Fruit fly (Drosophila melanogaster) whole organism, embryonic: ENCODE data around the gene CG6927.
A peak's percentile ranks its signal among the peaks of the same experiment; 100 is the strongest.

Experiments used
- Aef1 ChIP-seq: fragments of 200-800 bp; sonication (Bioruptor generic); IDR thresholded peaks from 3 replicates; pipeline ENCODE4 v1.3.6; 2022; ENCODE audit warnings: missing biosample characterization, missing genetic modification characterization
- B-H1 ChIP-seq: fragments of 200-800 bp; sonication (Bioruptor generic); IDR thresholded peaks from 3 replicates; pipeline ENCODE4 v1.3.6; 2022; ENCODE audit warnings: missing biosample characterization, missing genetic modification characterization
- C15 ChIP-seq: fragments of 200-800 bp; sonication (Bioruptor generic); IDR thresholded peaks from 3 replicates; pipeline ENCODE4 v1.3.6; 2022; ENCODE audit warnings: missing biosample characterization, missing genetic modification characterization
- CG13424 ChIP-seq: fragments of 200-800 bp; sonication (Bioruptor generic); optimal IDR thresholded peaks from 2 replicates; lab custom pipeline; 2019; ENCODE audit warnings: missing biosample characterization, mild to moderate bottlenecking, missing genetic modification characterization, moderate library complexity
- CG15479 ChIP-seq: fragments of 200-800 bp; sonication (Bioruptor generic); optimal IDR thresholded peaks from 3 replicates; lab custom pipeline; 2019; ENCODE audit warnings: missing biosample characterization, mild to moderate bottlenecking, missing genetic modification characterization, moderate library complexity
- CG16779 ChIP-seq: fragments of 200-800 bp; sonication (Bioruptor generic); IDR thresholded peaks from 2 replicates; pipeline ENCODE4 v1.3.6; 2022; ENCODE audit warnings: missing biosample characterization, missing genetic modification characterization
- CG17568 ChIP-seq: fragments of 200-800 bp; sonication (Bioruptor generic); optimal IDR thresholded peaks from 2 replicates; lab custom pipeline; 2018; ENCODE audit warnings: missing biosample characterization, mild to moderate bottlenecking, missing genetic modification characterization, moderate library complexity
- CG32772 ChIP-seq: fragments of 200-800 bp; sonication (Bioruptor generic); IDR thresholded peaks from 2 replicates; pipeline ENCODE4 v1.3.6; 2022; ENCODE audit warnings: missing biosample characterization, missing genetic modification characterization
- CG3281 ChIP-seq: fragments of 200-800 bp; sonication (Bioruptor generic); optimal IDR thresholded peaks from 3 replicates; lab custom pipeline; 2017; ENCODE audit warnings: missing biosample characterization, mild to moderate bottlenecking, missing genetic modification characterization
- CG33557 ChIP-seq: fragments of 200-800 bp; sonication (Bioruptor generic); optimal IDR thresholded peaks from 2 replicates; lab custom pipeline; 2019; ENCODE audit warnings: missing biosample characterization, mild to moderate bottlenecking, missing genetic modification characterization, moderate library complexity
- CG4360 ChIP-seq: fragments of 200-800 bp; sonication (Bioruptor generic); IDR thresholded peaks from 2 replicates; pipeline ENCODE4 v1.3.6; 2022; ENCODE audit warnings: missing biosample characterization, missing genetic modification characterization
- CG4820 ChIP-seq: fragments of 200-800 bp; sonication (Bioruptor generic); optimal IDR thresholded peaks from 3 replicates; lab custom pipeline; 2016; ENCODE audit warnings: missing biosample characterization, missing genetic modification characterization
- CG5180 ChIP-seq: fragments of 200-800 bp; sonication (Bioruptor generic); optimal IDR thresholded peaks from 3 replicates; lab custom pipeline; 2017; ENCODE audit warnings: missing biosample characterization, missing genetic modification characterization, mild to moderate bottlenecking, moderate library complexity, missing genetic modification reagents
- CG5245 ChIP-seq: fragments of 200-800 bp; sonication (Bioruptor generic); optimal IDR thresholded peaks from 3 replicates; lab custom pipeline; 2016; ENCODE audit warnings: missing biosample characterization, missing genetic modification characterization
- CG6254 ChIP-seq: fragments of 200-800 bp; sonication (Bioruptor generic); optimal IDR thresholded peaks from 3 replicates; lab custom pipeline; 2017; ENCODE audit warnings: mild to moderate bottlenecking, missing biosample characterization, missing genetic modification reagents, missing genetic modification characterization
- CG6272 ChIP-seq: fragments of 200-800 bp; sonication (Bioruptor generic); IDR thresholded peaks from 2 replicates; pipeline ENCODE4 v1.3.6; 2022; ENCODE audit warnings: missing biosample characterization, missing genetic modification characterization
- CG6683 ChIP-seq: fragments of 200-800 bp; sonication (Bioruptor generic); optimal IDR thresholded peaks from 2 replicates; lab custom pipeline; 2017; ENCODE audit warnings: missing biosample characterization, mild to moderate bottlenecking, missing genetic modification characterization, missing genetic modification reagents
- CG7963 ChIP-seq: fragments of 200-800 bp; sonication (Bioruptor generic); IDR thresholded peaks from 3 replicates; pipeline ENCODE4 v1.3.6; 2022; ENCODE audit warnings: missing biosample characterization, missing genetic modification characterization; ENCODE audit not compliant: partially characterized antibody
- CG8924 ChIP-seq: fragments of 200-800 bp; optimal IDR thresholded peaks from 3 replicates; lab custom pipeline; 2019; ENCODE audit warnings: missing biosample characterization, mild to moderate bottlenecking, missing genetic modification characterization, moderate library complexity
- Camta ChIP-seq: fragments of 200-800 bp; sonication (Bioruptor generic); optimal IDR thresholded peaks from 2 replicates; lab custom pipeline; 2016; ENCODE audit warnings: missing biosample characterization, missing genetic modification characterization
- D ChIP-seq, 2 experiments: fragments of 200-800 bp in 1 of 2; fragments of >200 bp in 1 of 2; sonication (Bioruptor generic) in 1 of 2; optimal IDR thresholded peaks; 2 replicates in 1 of 2; 3 replicates in 1 of 2; lab custom pipeline; 2017; ENCODE audit warnings: mild to moderate bottlenecking in 1 of 2, missing biosample characterization in 1 of 2, missing genetic modification characterization in 1 of 2, missing genetic modification reagents in 1 of 2
- Drgx ChIP-seq: fragments of 200-800 bp; sonication (Bioruptor generic); IDR thresholded peaks from 2 replicates; pipeline ENCODE4 v1.3.6; 2022; ENCODE audit warnings: missing biosample characterization, missing genetic modification characterization
- Mad ChIP-seq: fragments of 200-800 bp; sonication (Bioruptor generic); optimal IDR thresholded peaks from 2 replicates; lab custom pipeline; 2016; ENCODE audit warnings: missing biosample characterization, missing genetic modification characterization
- Med ChIP-seq: fragments of 200-800 bp; sonication (Bioruptor generic); peaks from one replicate; lab custom pipeline; 2016; ENCODE audit warnings: missing biosample characterization, missing genetic modification characterization, mild to moderate bottlenecking, inconsistent platforms, moderate library complexity
- NK7.1 ChIP-seq: fragments of 200-800 bp; sonication (Bioruptor generic); optimal IDR thresholded peaks from 3 replicates; lab custom pipeline; 2016; ENCODE audit warnings: missing biosample characterization, missing genetic modification characterization
- Nf-YB ChIP-seq: fragments of 200-800 bp; sonication (Bioruptor generic); optimal IDR thresholded peaks from 3 replicates; lab custom pipeline; 2019; ENCODE audit warnings: missing biosample characterization, mild to moderate bottlenecking, missing genetic modification characterization, moderate library complexity
- Nf-YC ChIP-seq: fragments of 200-800 bp; optimal IDR thresholded peaks from 3 replicates; lab custom pipeline; 2019; ENCODE audit warnings: missing biosample characterization, mild to moderate bottlenecking, missing genetic modification characterization, moderate library complexity
- Rx ChIP-seq: fragments of 200-800 bp; sonication (Bioruptor generic); IDR thresholded peaks from 2 replicates; pipeline ENCODE4 v1.3.6; 2022; ENCODE audit warnings: missing biosample characterization, missing genetic modification characterization
- abd-A ChIP-seq: fragments of 200-800 bp; sonication (Bioruptor generic); optimal IDR thresholded peaks from 3 replicates; lab custom pipeline; 2019; ENCODE audit warnings: missing biosample characterization, mild to moderate bottlenecking, missing genetic modification characterization, moderate library complexity
- cad ChIP-seq: fragments of >200 bp; optimal IDR thresholded peaks from 2 replicates; lab custom pipeline; 2017; ENCODE audit warnings: missing biosample characterization, missing genetic modification characterization
- cg ChIP-seq: fragments of 200-800 bp; sonication (Bioruptor generic); optimal IDR thresholded peaks from 3 replicates; lab custom pipeline; 2019; ENCODE audit warnings: missing biosample characterization, mild to moderate bottlenecking, missing genetic modification characterization, moderate library complexity
- eve ChIP-seq, 2 experiments: fragments of >200 bp; optimal IDR thresholded peaks; 2 replicates each; lab custom pipeline; 2017; ENCODE audit warnings: missing biosample characterization in 2 of 2, missing genetic modification characterization in 2 of 2
- eyg ChIP-seq: fragments of 200-800 bp; sonication (Bioruptor generic); optimal IDR thresholded peaks from 3 replicates; lab custom pipeline; 2016; ENCODE audit warnings: missing biosample characterization, missing genetic modification characterization
- grau ChIP-seq: fragments of 200-800 bp; optimal IDR thresholded peaks from 3 replicates; lab custom pipeline; 2019; ENCODE audit warnings: missing biosample characterization, mild to moderate bottlenecking, missing genetic modification characterization, moderate library complexity
- mam ChIP-seq: fragments of 200-800 bp; sonication (Bioruptor generic); optimal IDR thresholded peaks from 3 replicates; lab custom pipeline; 2016; ENCODE audit warnings: missing biosample characterization, missing genetic modification characterization
- org-1 ChIP-seq: fragments of 200-800 bp; sonication (Bioruptor generic); optimal IDR thresholded peaks from 2 replicates; lab custom pipeline; 2017; ENCODE audit warnings: missing biosample characterization, missing genetic modification characterization
- phol ChIP-seq: fragments of 200-800 bp; sonication (Bioruptor generic); optimal IDR thresholded peaks from 3 replicates; lab custom pipeline; 2018; ENCODE audit warnings: missing biosample characterization, mild to moderate bottlenecking, missing genetic modification characterization, moderate library complexity
- slp2 ChIP-seq: fragments of 200-800 bp; sonication (Bioruptor generic); optimal IDR thresholded peaks from 2 replicates; lab custom pipeline; 2016; ENCODE audit warnings: missing biosample characterization, missing genetic modification characterization
- sqz ChIP-seq: fragments of 200-800 bp; sonication (Bioruptor generic); optimal IDR thresholded peaks from 3 replicates; lab custom pipeline; 2018; ENCODE audit warnings: missing biosample characterization, mild to moderate bottlenecking, missing genetic modification characterization
- trh ChIP-seq: fragments of 200-800 bp; sonication (Bioruptor generic); optimal IDR thresholded peaks from 2 replicates; lab custom pipeline; 2016; ENCODE audit warnings: missing biosample characterization, missing genetic modification characterization
- zen ChIP-seq: fragments of 200-800 bp; sonication (Bioruptor generic); optimal IDR thresholded peaks from 3 replicates; lab custom pipeline; 2018; ENCODE audit warnings: missing biosample characterization, mild to moderate bottlenecking, missing genetic modification characterization, moderate library complexity
- zfh1 ChIP-seq: fragments of 200-800 bp; sonication (Bioruptor generic); IDR thresholded peaks from 3 replicates; pipeline ENCODE4 v1.3.6; 2022; ENCODE audit warnings: missing biosample characterization, missing genetic modification characterization

Gene CG6927

DNA sequence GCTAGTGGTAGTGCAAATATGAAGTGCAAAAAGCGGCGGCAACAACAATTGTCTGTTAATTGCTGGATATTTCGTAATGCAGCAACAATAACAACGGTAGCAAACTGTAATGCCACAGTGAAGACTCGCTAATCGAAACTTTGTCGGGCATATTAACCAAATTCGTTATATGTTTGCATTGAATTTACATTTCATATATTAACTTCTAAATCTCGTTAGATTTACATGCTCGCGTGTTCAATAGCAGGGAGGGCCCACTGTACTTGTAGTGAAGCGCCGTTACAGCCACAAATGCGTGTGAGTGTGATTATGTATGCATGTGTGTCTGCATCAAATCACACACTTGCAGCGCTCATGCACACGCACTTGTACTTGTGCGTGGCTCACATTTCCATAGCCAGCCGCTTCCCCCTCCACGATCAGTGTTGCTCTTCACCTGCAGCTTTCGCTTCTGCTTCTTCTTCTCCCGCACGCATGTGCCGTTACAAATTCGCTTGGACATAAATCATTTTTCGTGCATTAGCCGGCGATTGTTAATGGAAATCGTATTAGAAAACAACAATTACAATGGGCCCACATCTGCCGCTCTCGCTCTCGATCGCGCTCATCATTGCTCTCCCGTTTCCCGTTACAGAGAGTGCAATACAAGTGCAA lies 33.2 kb downstream of the CG6927 start (continued):
- peak; percentile 73 for TF ChIP-seq Nf-YB (GFP tag; lab: Kevin White, UChicago)
- peak; percentile 58 for TF ChIP-seq CG6683 (GFP tag; lab: Kevin White, UChicago)
- peak; percentile 65 for TF ChIP-seq CG16779 (GFP tag; lab: Robert Waterston, UW)
- peak; percentile 94 for TF ChIP-seq Camta (GFP tag; lab: Kevin White, UChicago)
- peak; percentile 72 for TF ChIP-seq eyg
- peak; percentile 93 for TF ChIP-seq CG6254 (GFP tag; lab: Kevin White, UChicago)
- peak; percentile 88 for TF ChIP-seq CG17568 (GFP tag; lab: Kevin White, UChicago)
- TF ChIP-seq CG4820 = peak; percentile 95
- peak; percentile 85 for TF ChIP-seq CG5180 (GFP tag; lab: Kevin White, UChicago)
- TF ChIP-seq B-H1 (GFP tag; lab: Robert Waterston, UW) = peak; percentile 94
- peak; percentile 86 for TF ChIP-seq NK7.1
- peak; percentile 91 for TF ChIP-seq slp2 (GFP tag; lab: Kevin White, UChicago)
- peak; percentile 82 for TF ChIP-seq CG3281 (GFP tag; lab: Kevin White, UChicago)
- TF ChIP-seq CG32772 (GFP tag; lab: Robert Waterston, UW) = peak; percentile 99
- TF ChIP-seq CG7963 (GFP tag; lab: Robert Waterston, UW) = no peak
- TF ChIP-seq CG5245 (GFP tag; lab: Kevin White, UChicago) = peak; percentile 97
- peak; percentile 99 for TF ChIP-seq zfh1 (GFP tag; lab: Robert Waterston, UW)
- peak; percentile 96 for TF ChIP-seq CG33557
- TF ChIP-seq abd-A (tag; lab: Kevin White, UChicago) = no peak
- TF ChIP-seq mam = peak; percentile 90
- TF ChIP-seq org-1 (GFP tag; lab: Kevin White, UChicago) = peak; percentile 98

DNA sequence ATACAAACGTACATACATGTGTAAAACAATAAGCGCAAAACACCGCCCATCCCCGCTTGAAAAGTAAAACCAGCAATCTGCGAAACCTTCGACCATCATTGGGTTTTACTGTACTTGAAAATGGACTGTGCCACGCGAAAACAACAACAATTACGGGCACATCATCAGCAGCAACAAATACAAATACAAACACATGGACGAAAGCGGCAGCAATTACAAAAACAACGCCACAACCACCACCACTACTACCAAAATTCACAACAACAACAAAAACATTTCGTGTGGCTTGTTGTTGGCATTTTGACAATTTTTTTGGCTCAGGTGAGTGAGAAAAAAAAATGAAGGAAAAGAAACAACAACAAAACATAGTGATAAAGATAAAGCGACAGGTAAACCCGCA lies 33.8 kb downstream of the CG6927 start:
- TF ChIP-seq Med (GFP tag; lab: Kevin White, UChicago) (peak; percentile 53), Drgx (GFP tag; lab: Robert Waterston, UW) (0 out of 2 replicates have a peak, but pooled peaks have one; percentile 10), CG4360 (GFP tag; lab: Robert Waterston, UW) (peak; percentile 98), D (optimal IDR thresholded peaks at IDR 0.05; lab: Kevin White, UChicago) (no peak), D (GFP tag; optimal IDR thresholded peaks at IDR 0.05; lab: Kevin White, UChicago) (no peak), CG13424 (no peak), phol (tag; lab: Kevin White, UChicago) (no peak), Aef1 (peak; percentile 44; the same call in 2 of the 3 replicates), CG8924 (peak; percentile 24), cg (GFP tag; lab: Kevin White, UChicago) (peak; percentile 52), trh (GFP tag; lab: Kevin White, UChicago) (no peak), CG15479 (GFP tag; lab: Kevin White, UChicago) (peak; percentile 45), cad (GFP tag; lab: Kevin White, UChicago) (no peak), CG32772 (GFP tag; lab: Robert Waterston, UW) (peak; percentile 55; the same call in 1 of the 2 replicates), CG7963 (GFP tag; lab: Robert Waterston, UW) (no peak), CG6272 (GFP tag; lab: Robert Waterston, UW) (no peak), sqz (GFP tag; lab: Kevin White, UChicago) (peak; percentile 86), Mad (GFP tag; lab: Kevin White, UChicago) (no peak), grau (tag; lab: Kevin White, UChicago) (peak; percentile 88), zen (peak; percentile 20), Rx (GFP tag; lab: Robert Waterston, UW) (no peak), eve (GFP tag; optimal IDR thresholded peaks at IDR 0.05; lab: Kevin White, UChicago) (peak in 1 of 2 experiments; percentile 65), Nf-YC (tag; lab: Kevin White, UChicago) (no peak), C15 (GFP tag; lab: Robert Waterston, UW) (no peak)
